Worm (Caenorhabditis elegans) whole organism, L4 larva: ENCODE data around the gene npax-4.

Experiments
- ceh-82 ChIP-seq: sonication (generic microtip); optimal IDR thresholded peaks from 2 replicates; lab custom pipeline; 2017; ENCODE audit warnings: missing biosample characterization, missing genetic modification characterization
- ces-1 ChIP-seq: fragments of 150-350 bp; sonication (generic microtip); optimal IDR thresholded peaks from 4 replicates; lab custom pipeline; 2014; ENCODE audit warnings: missing biosample characterization, missing genetic modification reagents, missing genetic modification characterization
- nhr-6 ChIP-seq: fragments of 150-350 bp; optimal IDR thresholded peaks from 2 replicates; lab custom pipeline; 2014; ENCODE audit warnings: missing biosample characterization, missing genetic modification characterization
- nhr-77 ChIP-seq: fragments of 150-350 bp; optimal IDR thresholded peaks from 2 replicates; lab custom pipeline; 2014; ENCODE audit warnings: missing biosample characterization, missing genetic modification characterization
- pha-4 ChIP-seq, 2 experiments: fragments of 150-350 bp in 1 of 2; fragments of 200-800 bp in 1 of 2; sonication (Bioruptor generic) in 1 of 2; IDR thresholded peaks in 1 of 2; optimal IDR thresholded peaks in 1 of 2; 2 replicates each; pipeline versions ENCODE4 v1.3.6 to Lab custom; 2014 to 2022; ENCODE audit warnings: missing genetic modification characterization in 2 of 2, missing genetic modification reagents in 2 of 2, missing biosample characterization in 1 of 2, missing compliant biosample characterization in 1 of 2
- pqm-1 ChIP-seq: sonication (generic microtip); optimal IDR thresholded peaks from 2 replicates; lab custom pipeline; 2017; ENCODE audit warnings: missing biosample characterization, missing genetic modification characterization
- saeg-2 ChIP-seq: fragments of 200-800 bp; sonication (Bioruptor generic); IDR thresholded peaks from 2 replicates; pipeline ENCODE4 v1.3.6; 2022; ENCODE audit warnings: missing genetic modification reagents, missing genetic modification characterization, missing compliant biosample characterization
- snpc-1.2 ChIP-seq: fragments of 200-800 bp; sonication (Bioruptor generic); IDR thresholded peaks from 2 replicates; pipeline ENCODE4 v1.3.6; 2022; ENCODE audit warnings: missing genetic modification reagents, missing genetic modification characterization, missing compliant biosample characterization

DNA sequence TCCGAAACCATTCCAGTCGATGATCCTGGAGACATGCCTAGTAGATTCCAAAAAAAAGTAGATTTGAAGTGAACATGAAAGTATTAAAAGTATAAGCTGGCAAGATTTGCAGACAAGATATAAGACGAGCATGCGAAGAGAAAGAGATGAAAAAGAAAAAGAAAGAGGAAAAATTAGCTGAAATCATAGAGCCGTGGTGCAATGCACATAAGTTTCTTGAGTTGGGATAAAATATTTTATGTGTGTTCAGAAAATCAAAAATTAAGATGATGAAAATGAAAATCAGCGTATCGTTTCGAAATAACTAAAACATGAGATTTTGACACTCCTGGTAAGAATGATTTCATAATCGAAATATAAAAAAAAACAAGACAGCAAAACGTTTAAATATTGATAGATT is 35.3 kb downstream of the npax-4 start, which contains the start of gene T11B7.2:
- TF ChIP-seq pha-4 (GFP tag; IDR thresholded peaks at IDR 0.05; lab: Robert Waterston, UW), result no peak
- no peak for TF ChIP-seq pha-4 (tag; optimal IDR thresholded peaks at IDR 0.05; lab: Kevin White, UChicago)
- no peak for TF ChIP-seq snpc-1.2
- TF ChIP-seq saeg-2 (GFP tag; lab: Robert Waterston, UW), result no peak
- TF ChIP-seq ceh-82 (tag; lab: Kevin White, UChicago), result no peak
- TF ChIP-seq nhr-77, result no peak
- no peak for TF ChIP-seq ces-1
- TF ChIP-seq pqm-1 (tag; lab: Kevin White, UChicago), result no peak
- TF ChIP-seq nhr-6, result no peak
